Fruit fly (Drosophila melanogaster): Measurements from ENCODE around the gene CG7432.

- TF ChIP-seq usp (GFP tag; optimal IDR thresholded peaks at IDR 0.05), result no peak
- TF ChIP-seq psq (optimal IDR thresholded peaks at IDR 0.05), result no peak
- no peak for TF ChIP-seq pan (optimal IDR thresholded peaks at IDR 0.05)
- TF ChIP-seq EcR (GFP tag; optimal IDR thresholded peaks at IDR 0.05), result no peak
- no peak for TF ChIP-seq Dll (optimal IDR thresholded peaks at IDR 0.05)
Observed at dm6 chr3R:19656455-19656854, 8.4 kb upstream of the CG7432 start.
